Worm (Caenorhabditis elegans) whole organism, mixed stage, embryonic: ENCODE data around the gene T05A8.1.
"Not testable (repeated sequence)": the region's sequence is repeated elsewhere in the genome, so short reads cannot be mapped to it uniquely, and the experiment has no call there.

Source experiments
- bed-3 ChIP-seq: fragments of 200-800 bp; sonication (Bioruptor generic); optimal IDR thresholded peaks from 3 replicates; lab custom pipeline; 2018; ENCODE audit warnings: mild to moderate bottlenecking, missing genetic modification characterization, moderate library complexity, missing compliant biosample characterization
- blmp-1 ChIP-seq: fragments of 150-350 bp; optimal IDR thresholded peaks from 2 replicates; lab custom pipeline; 2014; ENCODE audit warnings: missing biosample characterization, missing genetic modification characterization
- ceh-43 ChIP-seq: fragments of 200-800 bp; sonication (Bioruptor generic); optimal IDR thresholded peaks from 2 replicates; lab custom pipeline; 2018; ENCODE audit warnings: mild to moderate bottlenecking, missing genetic modification characterization, moderate library complexity, missing compliant biosample characterization
- ces-1 ChIP-seq: fragments of 150-350 bp; optimal IDR thresholded peaks from 2 replicates; lab custom pipeline; 2014; ENCODE audit warnings: missing biosample characterization, missing genetic modification reagents, missing genetic modification characterization
- cnd-1 ChIP-seq: fragments of 200-800 bp; sonication (Bioruptor generic); optimal IDR thresholded peaks from 2 replicates; lab custom pipeline; 2018; ENCODE audit warnings: mild to moderate bottlenecking, missing genetic modification characterization, missing compliant biosample characterization
- drap-1 ChIP-seq: fragments of 200-800 bp; sonication (Bioruptor generic); optimal IDR thresholded peaks from 3 replicates; lab custom pipeline; 2018; ENCODE audit warnings: mild to moderate bottlenecking, missing genetic modification characterization, missing compliant biosample characterization
- elt-3 ChIP-seq: fragments of 150-350 bp; optimal IDR thresholded peaks from 2 replicates; lab custom pipeline; 2014; ENCODE audit warnings: missing biosample characterization, missing genetic modification characterization
- flh-1 ChIP-seq: fragments of 200-800 bp; sonication (Bioruptor generic); optimal IDR thresholded peaks from 2 replicates; lab custom pipeline; 2018; ENCODE audit warnings: mild to moderate bottlenecking, missing genetic modification characterization, moderate library complexity, missing compliant biosample characterization
- ham-2 ChIP-seq: fragments of 200-800 bp; sonication (Bioruptor generic); optimal IDR thresholded peaks from 2 replicates; lab custom pipeline; 2018; ENCODE audit warnings: mild to moderate bottlenecking, missing genetic modification characterization, missing compliant biosample characterization
- lin-13 ChIP-seq: fragments of 150-350 bp; optimal IDR thresholded peaks from 2 replicates; lab custom pipeline; 2014; ENCODE audit warnings: missing biosample characterization, missing genetic modification characterization
- lin-32 ChIP-seq: fragments of 200-800 bp; sonication (Bioruptor generic); optimal IDR thresholded peaks from 2 replicates; lab custom pipeline; 2018; ENCODE audit warnings: mild to moderate bottlenecking, missing genetic modification characterization, missing compliant biosample characterization
- mab-5 ChIP-seq: fragments of 150-350 bp; optimal IDR thresholded peaks from 2 replicates; lab custom pipeline; 2014; ENCODE audit warnings: missing biosample characterization, missing genetic modification characterization
- mls-2 ChIP-seq: sonication (generic microtip); optimal IDR thresholded peaks from 2 replicates; lab custom pipeline; 2016; ENCODE audit warnings: mild to moderate bottlenecking, missing genetic modification characterization, moderate library complexity, missing compliant biosample characterization
- nhr-12 ChIP-seq: fragments of 150-350 bp; optimal IDR thresholded peaks from 2 replicates; lab custom pipeline; 2014; ENCODE audit warnings: missing biosample characterization, missing genetic modification characterization
- nhr-2 ChIP-seq: fragments of 150-350 bp; optimal IDR thresholded peaks from 2 replicates; lab custom pipeline; 2014; ENCODE audit warnings: missing biosample characterization, missing genetic modification characterization
- nhr-76 ChIP-seq: sonication (generic microtip); optimal IDR thresholded peaks from 2 replicates; lab custom pipeline; 2017; ENCODE audit warnings: missing biosample characterization, missing genetic modification characterization
- pha-4 ChIP-seq: fragments of 150-350 bp; optimal IDR thresholded peaks from 2 replicates; lab custom pipeline; 2018; ENCODE audit warnings: missing biosample characterization, missing genetic modification reagents, missing genetic modification characterization
- sem-2 ChIP-seq: fragments of 200-800 bp; sonication (Bioruptor generic); optimal IDR thresholded peaks from 2 replicates; lab custom pipeline; 2018; ENCODE audit warnings: mild to moderate bottlenecking, missing genetic modification characterization, missing compliant biosample characterization
- snpc-4 ChIP-seq: fragments of 150-350 bp; optimal IDR thresholded peaks from 2 replicates; lab custom pipeline; 2014; ENCODE audit warnings: missing biosample characterization, missing genetic modification characterization
- tbx-8 ChIP-seq: fragments of 200-800 bp; sonication (Bioruptor generic); optimal IDR thresholded peaks from 2 replicates; lab custom pipeline; 2018; ENCODE audit warnings: mild to moderate bottlenecking, missing genetic modification characterization, moderate library complexity, missing compliant biosample characterization
- unc-120 ChIP-seq: sonication (generic microtip); optimal IDR thresholded peaks from 2 replicates; lab custom pipeline; 2017; ENCODE audit warnings: missing genetic modification characterization, missing compliant biosample characterization; ENCODE audit not compliant: poor library complexity, severe bottlenecking
- unc-62 ChIP-seq: fragments of 150-350 bp; optimal IDR thresholded peaks from 2 replicates; lab custom pipeline; 2014; ENCODE audit warnings: missing biosample characterization, missing genetic modification reagents, missing genetic modification characterization
- zip-8 ChIP-seq: fragments of 150-350 bp; optimal IDR thresholded peaks from 2 replicates; lab custom pipeline; 2014; ENCODE audit warnings: missing biosample characterization, missing genetic modification characterization

Gene T05A8.1

ce11 chrII:2677534-2678168 is 32.2 kb downstream of the T05A8.1 start, which contains the start of gene F22E5.17:
F22E5.17 (plus strand) TSS chrII:2678041.
- TF ChIP-seq mls-2 (tag; lab: Kevin White, UChicago) (no peak), zip-8 (tag; lab: Kevin White, UChicago) (no peak), unc-120 (tag; lab: Kevin White, UChicago) (no peak), bed-3 (GFP tag; lab: Kevin White, UChicago) (no peak)

- not testable (repeated sequence) for TF ChIP-seq ces-1, flh-1, unc-62 (GFP tag; lab: Kevin White, UChicago)
Measured at ce11 chrII:2673534-2673933, 36.3 kb downstream of the T05A8.1 start, which contains the start of the genes F22E5.20 and F22E5.1. F22E5.20 (minus strand) TSS chrII:2673634. F22E5.1 (plus strand) TSS chrII:2673775.

- TF ChIP-seq flh-1 (GFP tag; lab: Kevin White, UChicago); unc-62 (GFP tag; lab: Kevin White, UChicago); snpc-4 (tag; lab: Kevin White, UChicago): not testable (repeated sequence)
- TF ChIP-seq, all 35 proteins: peak for 0; not testable (repeated sequence) for 35
Measured at ce11 chrII:2672320-2672719, 37.5 kb downstream of the T05A8.1 start, which contains the start of gene sri-57. sri-57 (minus strand) TSS chrII:2672420.

- no peak for TF ChIP-seq sem-2 (GFP tag; lab: Kevin White, UChicago)
- no peak for TF ChIP-seq mls-2 (tag; lab: Kevin White, UChicago)
Measured at ce11 chrII:2665606-2666005, 44.2 kb downstream of the T05A8.1 start, which contains the start of gene F22E5.22. F22E5.22 (plus strand) TSS chrII:2665906.

ce11 chrII:2665081-2665480 is 44.8 kb downstream of the T05A8.1 start, which contains the start of gene F22E5.2:
F22E5.2 (plus strand) TSS chrII:2665381.
- TF ChIP-seq pha-4 (tag; lab: Kevin White, UChicago); unc-62 (GFP tag; lab: Kevin White, UChicago); mab-5: not testable (repeated sequence)
- TF ChIP-seq, all 35 proteins: peak for 0; not testable (repeated sequence) for 35

ce11 chrII:2659364-2659763 is 50.5 kb downstream of the T05A8.1 start, which contains the start of gene gcy-21:
gcy-21 (plus strand) TSS chrII:2659664.
- TF ChIP-seq nhr-12 (tag; lab: Kevin White, UChicago) (no peak), lin-13 (tag; lab: Kevin White, UChicago) (no peak), tbx-8 (no peak), snpc-4 (tag; lab: Kevin White, UChicago) (no peak), ceh-43 (GFP tag; lab: Kevin White, UChicago) (no peak), nhr-76 (tag; lab: Kevin White, UChicago) (no peak), mab-5 (no peak), zip-8 (tag; lab: Kevin White, UChicago) (no peak), unc-62 (GFP tag; lab: Kevin White, UChicago) (no peak), sem-2 (GFP tag; lab: Kevin White, UChicago) (no peak), pha-4 (tag; lab: Kevin White, UChicago) (no peak), drap-1 (GFP tag; lab: Kevin White, UChicago) (no peak), ham-2 (GFP tag; lab: Kevin White, UChicago) (no peak), lin-32 (no peak), cnd-1 (tag; lab: Kevin White, UChicago) (no peak), blmp-1 (tag; lab: Kevin White, UChicago) (no peak), elt-3 (tag; lab: Kevin White, UChicago) (no peak), nhr-2 (tag; lab: Kevin White, UChicago) (no peak)
